Worm (Caenorhabditis elegans) whole organism, L1 larva: ENCODE results near the gene W03F9.1.

Experiments used
- aly-2 ChIP-seq: fragments of 150-350 bp; optimal IDR thresholded peaks from 2 replicates; lab custom pipeline; 2014; ENCODE audit warnings: missing biosample characterization, missing genetic modification characterization
- egl-27 ChIP-seq, 2 experiments: fragments of 150-350 bp in 1 of 2; sonication (generic microtip); optimal IDR thresholded peaks; 3 replicates each; lab custom pipeline; 2017 to 2018; ENCODE audit warnings: missing biosample characterization in 2 of 2, missing genetic modification characterization in 2 of 2, missing genetic modification reagents in 2 of 2
- lir-3 ChIP-seq: sonication (generic microtip); optimal IDR thresholded peaks from 2 replicates; lab custom pipeline; 2016; ENCODE audit warnings: mild to moderate bottlenecking, missing genetic modification characterization, moderate library complexity, missing compliant biosample characterization; ENCODE audit not compliant: poor library complexity
- lsy-2 ChIP-seq, 2 experiments: fragments of 150-350 bp; optimal IDR thresholded peaks; 2 replicates each; lab custom pipeline; 2014; ENCODE audit warnings: missing biosample characterization in 2 of 2, missing genetic modification characterization in 2 of 2
- mab-9 ChIP-seq: fragments of 200-800 bp; sonication (Bioruptor generic); IDR thresholded peaks from 2 replicates; pipeline ENCODE4 v1.3.6; 2022; ENCODE audit warnings: missing genetic modification reagents, missing genetic modification characterization, missing compliant biosample characterization
- nhr-237 ChIP-seq: fragments of 150-350 bp; optimal IDR thresholded peaks from 2 replicates; lab custom pipeline; 2014; ENCODE audit warnings: missing biosample characterization, missing genetic modification characterization
- nhr-76 ChIP-seq: sonication (generic microtip); optimal IDR thresholded peaks from 2 replicates; lab custom pipeline; 2017; ENCODE audit warnings: missing biosample characterization, missing genetic modification characterization
- skn-1 ChIP-seq: fragments of 150-350 bp; optimal IDR thresholded peaks from 2 replicates; lab custom pipeline; 2014; ENCODE audit warnings: missing biosample characterization, missing genetic modification characterization

- TF ChIP-seq aly-2 (no peak), lsy-2 (tag; optimal IDR thresholded peaks at IDR 0.05; lab: Kevin White, UChicago) (no peak), egl-27 (tag; optimal IDR thresholded peaks at IDR 0.05; lab: Kevin White, UChicago) (no peak), nhr-237 (tag; lab: Kevin White, UChicago) (no peak), mab-9 (GFP tag; lab: Robert Waterston, UW) (no peak), skn-1 (tag; lab: Kevin White, UChicago) (no peak), lir-3 (no peak), nhr-76 (no peak)
Observed at ce11 chrV:130186-130585, 3.7 kb upstream of the W03F9.1 start.
